Fruit fly (Drosophila melanogaster) whole organism: Measurements from ENCODE around the gene bi.

Experiments
- CG8478 ChIP-seq: fragments of >200 bp; optimal IDR thresholded peaks from 2 replicates; lab custom pipeline; 2018; ENCODE audit warnings: inconsistent platforms
- Dll ChIP-seq: fragments of >200 bp; optimal IDR thresholded peaks from 2 replicates; lab custom pipeline; 2017
- EcR ChIP-seq, 2 experiments: fragments of >200 bp; optimal IDR thresholded peaks; 2 replicates each; lab custom pipeline; 2017; ENCODE audit warnings: missing biosample characterization in 2 of 2, missing genetic modification characterization in 2 of 2, missing genetic modification reagents in 2 of 2
- pan ChIP-seq: fragments of >200 bp; optimal IDR thresholded peaks from 2 replicates; lab custom pipeline; 2017
- psq ChIP-seq: fragments of >200 bp; optimal IDR thresholded peaks from 2 replicates; lab custom pipeline; 2017
- usp ChIP-seq: fragments of >200 bp; optimal IDR thresholded peaks from 2 replicates; lab custom pipeline; 2017; ENCODE audit warnings: missing biosample characterization, missing genetic modification characterization, mixed read lengths

- TF ChIP-seq usp (GFP tag; lab: Kevin White, UChicago) (no peak), pan (lab: Kevin White, UChicago) (no peak), EcR (GFP tag; optimal IDR thresholded peaks at IDR 0.05; lab: Kevin White, UChicago) (no peak), CG8478 (lab: Kevin White, UChicago) (no peak), psq (lab: Kevin White, UChicago) (no peak), Dll (lab: Kevin White, UChicago) (no peak)
These were observed 108.2 kb downstream of the bi start for dm6 chrX:4520879-4521278.
